Fruit fly (Drosophila melanogaster): Measurements from ENCODE around the gene NimC4.
A peak's percentile ranks its signal among the peaks of the same experiment; 100 is the strongest.

The NimC4 gene

dm6 chr2L:14012304-14013054 is 34.9 kb upstream of the NimC4 start, which contains the start of gene bgm:
Gene bgm (plus strand): TSS chr2L:14013004.
- TF ChIP-seq tj (GFP tag; optimal IDR thresholded peaks at IDR 0.05) (no peak), Mnt (GFP tag; optimal IDR thresholded peaks at IDR 0.05) (no peak), CG1620 (GFP tag; optimal IDR thresholded peaks at IDR 0.05) (no peak), CG7045 (GFP tag; optimal IDR thresholded peaks at IDR 0.05) (no peak), CG5204 (GFP tag; optimal IDR thresholded peaks at IDR 0.05) (no peak)

- TF ChIP-seq Mnt (GFP tag; optimal IDR thresholded peaks at IDR 0.05) (peak; percentile 44), cic (GFP tag; optimal IDR thresholded peaks at IDR 0.05) (peak; percentile 78), tj (GFP tag; optimal IDR thresholded peaks at IDR 0.05) (no peak), pad (GFP tag; optimal IDR thresholded peaks at IDR 0.05) (peak; percentile 15)
Measured at dm6 chr2L:14013478-14013877, 33.9 kb upstream of the NimC4 start.

dm6 chr2L:14015109-14015508 is 32.3 kb upstream of the NimC4 start:
- TF ChIP-seq cic (GFP tag; optimal IDR thresholded peaks at IDR 0.05) = no peak
- no peak for TF ChIP-seq CG5204 (GFP tag; optimal IDR thresholded peaks at IDR 0.05)
- no peak for TF ChIP-seq Crg-1 (GFP tag; optimal IDR thresholded peaks at IDR 0.05)
- no peak for TF ChIP-seq cnc (optimal IDR thresholded peaks at IDR 0.05)
- no peak for TF ChIP-seq CG11617 (GFP tag; optimal IDR thresholded peaks at IDR 0.05)
- no peak for TF ChIP-seq toe (GFP tag; optimal IDR thresholded peaks at IDR 0.05)
- no peak for TF ChIP-seq CG12768 (GFP tag; optimal IDR thresholded peaks at IDR 0.05)
- no peak for TF ChIP-seq CG14711 (tag; optimal IDR thresholded peaks at IDR 0.05)
- TF ChIP-seq CG7045 (GFP tag; optimal IDR thresholded peaks at IDR 0.05) = no peak

dm6 chr2L:14019654-14020053 is 27.7 kb upstream of the NimC4 start:
- no peak for TF ChIP-seq tj (GFP tag; optimal IDR thresholded peaks at IDR 0.05)
- TF ChIP-seq Hr96 (GFP tag; optimal IDR thresholded peaks at IDR 0.05) = no peak
- TF ChIP-seq CG7101 (tag; optimal IDR thresholded peaks at IDR 0.05) = no peak
- no peak for TF ChIP-seq CG12768 (GFP tag; optimal IDR thresholded peaks at IDR 0.05)
- TF ChIP-seq cnc (optimal IDR thresholded peaks at IDR 0.05) = no peak
- no peak for TF ChIP-seq CG7045 (GFP tag; optimal IDR thresholded peaks at IDR 0.05)
- no peak for TF ChIP-seq Mnt (GFP tag; optimal IDR thresholded peaks at IDR 0.05)
- TF ChIP-seq kay (GFP tag; ENCODE audit: borderline replicate concordance) = no peak
- no peak for TF ChIP-seq CG1620 (GFP tag; optimal IDR thresholded peaks at IDR 0.05)
- no peak for TF ChIP-seq CG33017 (tag; optimal IDR thresholded peaks at IDR 0.05)
- TF ChIP-seq Clk (GFP tag; optimal IDR thresholded peaks at IDR 0.05) = no peak
- TF ChIP-seq CG5204 (GFP tag; optimal IDR thresholded peaks at IDR 0.05) = no peak
- TF ChIP-seq Crg-1 (GFP tag; optimal IDR thresholded peaks at IDR 0.05) = no peak
- TF ChIP-seq pad (GFP tag; optimal IDR thresholded peaks at IDR 0.05) = no peak

dm6 chr2L:14020108-14020507 is 27.3 kb upstream of the NimC4 start, which contains the start of gene NimC3:
Gene NimC3 (minus strand): TSS chr2L:14020208.
- TF ChIP-seq CG12768 (GFP tag; optimal IDR thresholded peaks at IDR 0.05) (no peak), CG11617 (GFP tag; optimal IDR thresholded peaks at IDR 0.05) (no peak), CG33017 (tag; optimal IDR thresholded peaks at IDR 0.05) (no peak), ovo (GFP tag; optimal IDR thresholded peaks at IDR 0.05) (no peak), pad (GFP tag; optimal IDR thresholded peaks at IDR 0.05) (no peak), CG14711 (tag; optimal IDR thresholded peaks at IDR 0.05) (no peak), Clk (GFP tag; optimal IDR thresholded peaks at IDR 0.05) (no peak), kay (GFP tag; ENCODE audit: borderline replicate concordance) (no peak), CG1620 (GFP tag; optimal IDR thresholded peaks at IDR 0.05) (no peak)

- TF ChIP-seq cic (GFP tag; optimal IDR thresholded peaks at IDR 0.05) = no peak
- TF ChIP-seq cnc (optimal IDR thresholded peaks at IDR 0.05) = no peak
- peak; percentile 33 for TF ChIP-seq pad (GFP tag; optimal IDR thresholded peaks at IDR 0.05)
- no peak for TF ChIP-seq CG5204 (GFP tag; optimal IDR thresholded peaks at IDR 0.05)
- no peak for TF ChIP-seq CG7101 (tag; optimal IDR thresholded peaks at IDR 0.05)
- TF ChIP-seq Crg-1 (GFP tag; optimal IDR thresholded peaks at IDR 0.05) = no peak
- peak; percentile 89 for TF ChIP-seq kay (GFP tag; ENCODE audit: borderline replicate concordance)
- TF ChIP-seq Clk (GFP tag; optimal IDR thresholded peaks at IDR 0.05) = no peak
- TF ChIP-seq CG11617 (GFP tag; optimal IDR thresholded peaks at IDR 0.05) = no peak
- no peak for TF ChIP-seq Hr96 (GFP tag; optimal IDR thresholded peaks at IDR 0.05)
- no peak for TF ChIP-seq CG7045 (GFP tag; optimal IDR thresholded peaks at IDR 0.05)
- no peak for TF ChIP-seq CG12768 (GFP tag; optimal IDR thresholded peaks at IDR 0.05)
Measured at dm6 chr2L:14020545-14020874, 26.9 kb upstream of the NimC4 start.

dm6 chr2L:14020875-14021643 is 26.3 kb upstream of the NimC4 start:
- TF ChIP-seq CG7045 (GFP tag; optimal IDR thresholded peaks at IDR 0.05) (no peak), tj (GFP tag; optimal IDR thresholded peaks at IDR 0.05) (no peak), Crg-1 (GFP tag; optimal IDR thresholded peaks at IDR 0.05) (no peak), bab1 (GFP tag; optimal IDR thresholded peaks at IDR 0.05) (no peak), CG5204 (GFP tag; optimal IDR thresholded peaks at IDR 0.05) (no peak), kay (GFP tag; ENCODE audit: borderline replicate concordance) (peak; percentile 62), cic (GFP tag; optimal IDR thresholded peaks at IDR 0.05) (no peak), Mnt (GFP tag; optimal IDR thresholded peaks at IDR 0.05) (no peak), Clk (GFP tag; optimal IDR thresholded peaks at IDR 0.05) (no peak), CG33017 (tag; optimal IDR thresholded peaks at IDR 0.05) (no peak), CG7101 (tag; optimal IDR thresholded peaks at IDR 0.05) (peak; percentile 5), ovo (GFP tag; optimal IDR thresholded peaks at IDR 0.05) (no peak), CG1620 (GFP tag; optimal IDR thresholded peaks at IDR 0.05) (no peak), CG12768 (GFP tag; optimal IDR thresholded peaks at IDR 0.05) (no peak), CG11617 (GFP tag; optimal IDR thresholded peaks at IDR 0.05) (no peak)
